Worm (Caenorhabditis elegans): ENCODE results near the gene lurp-3.
A peak's percentile ranks its signal among the peaks of the same experiment; 100 is the strongest.

ce11 chrV:13473467-13473866 is 17.9 kb downstream of the lurp-3 start, which contains the start of gene T10G3.1:
- TF ChIP-seq nhr-12 (tag; optimal IDR thresholded peaks at IDR 0.05) (no peak), unc-62 (GFP tag; optimal IDR thresholded peaks at IDR 0.05) (peak; percentile 79), lsy-2 (tag; optimal IDR thresholded peaks at IDR 0.05) (no peak), elt-3 (tag; optimal IDR thresholded peaks at IDR 0.05) (no peak), pha-4 (tag; optimal IDR thresholded peaks at IDR 0.05) (no peak), unc-120 (tag; optimal IDR thresholded peaks at IDR 0.05; ENCODE audit: poor library complexity, severe bottlenecking) (no peak), lin-13 (tag; optimal IDR thresholded peaks at IDR 0.05) (no peak), bed-3 (GFP tag; optimal IDR thresholded peaks at IDR 0.05) (no peak), ham-2 (GFP tag; optimal IDR thresholded peaks at IDR 0.05) (no peak), nhr-237 (tag; optimal IDR thresholded peaks at IDR 0.05) (no peak)
